Worm (Caenorhabditis elegans) whole organism, L1 larva: ENCODE data around the gene gta-1.

Experiments used
- alr-1 ChIP-seq: fragments of 200-800 bp; sonication (Bioruptor generic); optimal IDR thresholded peaks from 2 replicates; lab custom pipeline; 2018; ENCODE audit warnings: borderline replicate concordance, mild to moderate bottlenecking, missing genetic modification characterization, missing compliant biosample characterization
- ceh-82 ChIP-seq, 3 experiments: fragments of 150-350 bp in 1 of 3; sonication (generic microtip) in 2 of 3; optimal IDR thresholded peaks; 2 replicates each; lab custom pipeline; 2014 to 2017; ENCODE audit warnings: missing biosample characterization in 3 of 3, missing genetic modification characterization in 3 of 3
- ces-1 ChIP-seq: fragments of 150-350 bp; optimal IDR thresholded peaks from 2 replicates; lab custom pipeline; 2014; ENCODE audit warnings: missing biosample characterization, missing genetic modification reagents, missing genetic modification characterization
- elt-3 ChIP-seq, 6 experiments: fragments of 150-350 bp in 1 of 6; sonication (generic microtip); optimal IDR thresholded peaks; 2 replicates each; lab custom pipeline; 2017 to 2018; ENCODE audit warnings: missing biosample characterization in 6 of 6, missing genetic modification characterization in 6 of 6, inconsistent platforms in 1 of 6
- fos-1 ChIP-seq: fragments of 150-350 bp; optimal IDR thresholded peaks from 2 replicates; lab custom pipeline; 2014; ENCODE audit warnings: missing biosample characterization, missing genetic modification characterization
- isw-1 ChIP-seq: fragments of 200-800 bp; sonication (Bioruptor generic); IDR thresholded peaks from 2 replicates; pipeline ENCODE4 v1.3.6; 2022; ENCODE audit warnings: missing genetic modification characterization, missing compliant biosample characterization
- lin-39 ChIP-seq: fragments of 150-350 bp; optimal IDR thresholded peaks from 2 replicates; lab custom pipeline; 2014; ENCODE audit warnings: missing biosample characterization, missing genetic modification reagents, missing genetic modification characterization
- nhr-237 ChIP-seq: fragments of 150-350 bp; optimal IDR thresholded peaks from 2 replicates; lab custom pipeline; 2014; ENCODE audit warnings: missing biosample characterization, missing genetic modification characterization
- nhr-90 ChIP-seq: sonication (generic microtip); optimal IDR thresholded peaks from 2 replicates; lab custom pipeline; 2016; ENCODE audit warnings: mild to moderate bottlenecking, missing genetic modification characterization, missing compliant biosample characterization; ENCODE audit not compliant: poor library complexity
- pax-3 ChIP-seq: fragments of 200-800 bp; sonication (Bioruptor generic); optimal IDR thresholded peaks from 2 replicates; lab custom pipeline; 2018; ENCODE audit warnings: mild to moderate bottlenecking, missing genetic modification characterization, moderate library complexity, missing compliant biosample characterization
- ztf-4 ChIP-seq: fragments of 150-350 bp; optimal IDR thresholded peaks from 2 replicates; lab custom pipeline; 2014; ENCODE audit warnings: missing biosample characterization, missing genetic modification characterization

- no peak for TF ChIP-seq fos-1
- TF ChIP-seq alr-1 (tag; lab: Kevin White, UChicago) = no peak
- TF ChIP-seq pax-3 = no peak
- no peak for TF ChIP-seq isw-1 (GFP tag; lab: Robert Waterston, UW)
- TF ChIP-seq ces-1 (GFP tag; lab: Kevin White, UChicago) = no peak
- no peak for TF ChIP-seq nhr-237 (tag; lab: Kevin White, UChicago)
- TF ChIP-seq ceh-82 (tag; optimal IDR thresholded peaks at IDR 0.05; lab: Kevin White, UChicago) = no peak
- no peak for TF ChIP-seq elt-3 (tag; optimal IDR thresholded peaks at IDR 0.05; lab: Kevin White, UChicago)
- TF ChIP-seq ztf-4 (tag; lab: Kevin White, UChicago) = no peak
- no peak for TF ChIP-seq lin-39 (tag; lab: Kevin White, UChicago)
- no peak for TF ChIP-seq nhr-90 (tag; lab: Kevin White, UChicago)
These were observed 25.0 kb upstream of the gta-1 start, which contains the start of gene ttr-54 for ce11 chrIV:10155475-10155874.
